Worm (Caenorhabditis elegans) whole organism, early embryonic: ENCODE measurements around the gene str-182.

ENCODE experiments used
- B0310.2 ChIP-seq: sonication (generic microtip); optimal IDR thresholded peaks from 2 replicates; lab custom pipeline; 2016; ENCODE audit warnings: mild to moderate bottlenecking, missing genetic modification characterization, missing compliant biosample characterization
- aly-1 ChIP-seq: sonication (generic microtip); optimal IDR thresholded peaks from 2 replicates; lab custom pipeline; 2016; ENCODE audit warnings: missing genetic modification characterization, missing compliant biosample characterization
- ama-1 ChIP-seq: fragments of 150-350 bp; optimal IDR thresholded peaks from 2 replicates; lab custom pipeline; 2014
- ceh-13 ChIP-seq: fragments of 200-800 bp; sonication (Bioruptor generic); optimal IDR thresholded peaks from 2 replicates; lab custom pipeline; 2018; ENCODE audit warnings: mild to moderate bottlenecking, missing genetic modification characterization, missing compliant biosample characterization
- ceh-36 ChIP-seq: sonication (generic microtip); optimal IDR thresholded peaks from 2 replicates; lab custom pipeline; 2016; ENCODE audit warnings: missing genetic modification characterization, inconsistent platforms, missing compliant biosample characterization
- ets-7 ChIP-seq: sonication (generic microtip); optimal IDR thresholded peaks from 2 replicates; lab custom pipeline; 2016; ENCODE audit warnings: missing genotype, missing genetic modification characterization, missing compliant biosample characterization
- flt-1 ChIP-seq: fragments of 200-800 bp; sonication (Bioruptor generic); IDR thresholded peaks from 2 replicates; pipeline ENCODE4 v1.3.6; 2022; ENCODE audit warnings: missing genetic modification characterization, missing compliant biosample characterization
- hmbx-1 ChIP-seq: sonication (generic microtip); optimal IDR thresholded peaks from 2 replicates; lab custom pipeline; 2016; ENCODE audit warnings: mild to moderate bottlenecking, missing genetic modification characterization, missing compliant biosample characterization
- hmg-4 ChIP-seq: fragments of 200-800 bp; sonication (Bioruptor generic); optimal IDR thresholded peaks from 2 replicates; lab custom pipeline; 2018; ENCODE audit warnings: mild to moderate bottlenecking, missing genetic modification characterization, missing compliant biosample characterization
- hnd-1 ChIP-seq: sonication (generic microtip); optimal IDR thresholded peaks from 2 replicates; lab custom pipeline; 2016; ENCODE audit warnings: missing genetic modification characterization, missing compliant biosample characterization
- pes-1 ChIP-seq: fragments of 200-800 bp; sonication (Bioruptor generic); IDR thresholded peaks from 2 replicates; pipeline ENCODE4 v1.3.6; 2022; ENCODE audit warnings: missing genetic modification reagents, missing genetic modification characterization, missing compliant biosample characterization
- scrt-1 ChIP-seq: fragments of 200-800 bp; sonication (Bioruptor generic); IDR thresholded peaks from 2 replicates; pipeline ENCODE4 v1.3.6; 2022; ENCODE audit warnings: missing genetic modification characterization, missing compliant biosample characterization
- tbx-11 ChIP-seq: fragments of 200-800 bp; sonication (Bioruptor generic); IDR thresholded peaks from 2 replicates; pipeline ENCODE4 v1.3.6; 2022; ENCODE audit warnings: missing genetic modification characterization, missing compliant biosample characterization
- tbx-37 ChIP-seq: fragments of 200-800 bp; sonication (Bioruptor generic); conservative IDR thresholded peaks from 2 replicates; pipeline ENCODE4 v1.3.6; 2022; ENCODE audit warnings: missing genetic modification reagents, missing genetic modification characterization, missing compliant biosample characterization

DNA sequence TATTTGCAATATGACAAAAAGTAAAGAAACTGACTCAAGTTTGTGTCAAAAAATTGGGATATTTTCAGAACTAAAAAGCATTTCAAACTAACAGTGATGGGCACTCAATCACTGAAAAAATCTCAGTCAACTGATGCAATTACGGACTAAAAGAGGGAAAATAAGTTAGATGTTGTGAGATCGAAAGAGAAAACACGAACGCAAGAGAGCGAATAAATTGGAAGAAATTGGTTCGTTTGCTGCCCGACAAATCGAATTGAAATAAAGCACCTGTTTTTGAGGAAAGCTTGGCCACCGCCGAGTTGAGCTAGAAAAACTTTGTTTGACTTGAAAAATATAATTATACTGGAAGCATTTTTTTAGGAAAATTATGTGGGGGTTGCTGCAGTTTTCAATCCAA is 32.8 kb upstream of the str-182 start:
- TF ChIP-seq ama-1 (lab: Kevin White, UChicago) (no peak), ceh-13 (no peak), tbx-11 (GFP tag; lab: Robert Waterston, UW) (no peak), B0310.2 (tag; lab: Kevin White, UChicago) (no peak), ets-7 (tag; lab: Kevin White, UChicago) (no peak), hnd-1 (no peak), ceh-36 (tag; lab: Kevin White, UChicago) (no peak), flt-1 (GFP tag; lab: Robert Waterston, UW) (no peak), tbx-37 (GFP tag; lab: Robert Waterston, UW) (no peak), aly-1 (tag; lab: Kevin White, UChicago) (no peak), hmg-4 (no peak), pes-1 (GFP tag; lab: Robert Waterston, UW) (no peak), scrt-1 (GFP tag; lab: Robert Waterston, UW) (no peak), hmbx-1 (tag; lab: Kevin White, UChicago) (no peak)
